Worm (Caenorhabditis elegans) whole organism, mixed stage, embryonic: ENCODE data around the gene F42F12.11.

ENCODE experiments used
- ceh-43 ChIP-seq: fragments of 200-800 bp; sonication (Bioruptor generic); optimal IDR thresholded peaks from 2 replicates; lab custom pipeline; 2018; ENCODE audit warnings: mild to moderate bottlenecking, missing genetic modification characterization, moderate library complexity, missing compliant biosample characterization
- elt-3 ChIP-seq: fragments of 150-350 bp; optimal IDR thresholded peaks from 2 replicates; lab custom pipeline; 2014; ENCODE audit warnings: missing biosample characterization, missing genetic modification characterization
- lin-13 ChIP-seq: fragments of 150-350 bp; optimal IDR thresholded peaks from 2 replicates; lab custom pipeline; 2014; ENCODE audit warnings: missing biosample characterization, missing genetic modification characterization
- nhr-2 ChIP-seq: fragments of 150-350 bp; optimal IDR thresholded peaks from 2 replicates; lab custom pipeline; 2014; ENCODE audit warnings: missing biosample characterization, missing genetic modification characterization
- nhr-28 ChIP-seq: fragments of 150-350 bp; optimal IDR thresholded peaks from 2 replicates; lab custom pipeline; 2014; ENCODE audit warnings: missing biosample characterization, missing genetic modification characterization
- nhr-76 ChIP-seq: sonication (generic microtip); optimal IDR thresholded peaks from 2 replicates; lab custom pipeline; 2017; ENCODE audit warnings: missing biosample characterization, missing genetic modification characterization
- pha-4 ChIP-seq: fragments of 150-350 bp; optimal IDR thresholded peaks from 2 replicates; lab custom pipeline; 2018; ENCODE audit warnings: missing biosample characterization, missing genetic modification reagents, missing genetic modification characterization
- unc-120 ChIP-seq: sonication (generic microtip); optimal IDR thresholded peaks from 2 replicates; lab custom pipeline; 2017; ENCODE audit warnings: missing genetic modification characterization, missing compliant biosample characterization; ENCODE audit not compliant: poor library complexity, severe bottlenecking
- unc-62 ChIP-seq: fragments of 150-350 bp; optimal IDR thresholded peaks from 2 replicates; lab custom pipeline; 2014; ENCODE audit warnings: missing biosample characterization, missing genetic modification reagents, missing genetic modification characterization
- zip-8 ChIP-seq: fragments of 150-350 bp; optimal IDR thresholded peaks from 2 replicates; lab custom pipeline; 2014; ENCODE audit warnings: missing biosample characterization, missing genetic modification characterization
- ztf-11 ChIP-seq: fragments of 150-350 bp; optimal IDR thresholded peaks from 2 replicates; lab custom pipeline; 2014; ENCODE audit warnings: missing biosample characterization, missing genetic modification characterization

- no peak for TF ChIP-seq ztf-11 (tag; lab: Kevin White, UChicago)
- no peak for TF ChIP-seq pha-4 (tag; lab: Kevin White, UChicago)
- no peak for TF ChIP-seq unc-62
- no peak for TF ChIP-seq elt-3
- TF ChIP-seq unc-120 (tag; lab: Kevin White, UChicago), result no peak
- no peak for TF ChIP-seq nhr-28
- no peak for TF ChIP-seq ceh-43 (GFP tag; lab: Kevin White, UChicago)
- TF ChIP-seq zip-8 (tag; lab: Kevin White, UChicago), result no peak
- no peak for TF ChIP-seq lin-13 (tag; lab: Kevin White, UChicago)
- TF ChIP-seq nhr-2, result no peak
- no peak for TF ChIP-seq nhr-76 (tag; lab: Kevin White, UChicago)
Observed at ce11 chrX:12323439-12323838, 23.4 kb upstream of the F42F12.11 start, which contains the start of gene srd-40.
